Fruit fly (Drosophila melanogaster) whole organism, wandering third instar larva: ENCODE measurements around the gene CG10628.

Experiments
- Abd-B ChIP-seq: fragments of >200 bp; optimal IDR thresholded peaks from 2 replicates; lab custom pipeline; 2017; ENCODE audit warnings: missing biosample characterization, missing genetic modification characterization
- CG9705 ChIP-seq: fragments of 200-800 bp; sonication (Bioruptor generic); optimal IDR thresholded peaks from 2 replicates; lab custom pipeline; 2018; ENCODE audit warnings: missing biosample characterization, mild to moderate bottlenecking, missing genetic modification characterization
- CrebA ChIP-seq: fragments of 200-800 bp; sonication (Bioruptor generic); optimal IDR thresholded peaks from 2 replicates; lab custom pipeline; 2016; ENCODE audit warnings: missing biosample characterization, mild to moderate bottlenecking, missing genetic modification characterization, borderline replicate concordance
- Dif ChIP-seq: fragments of 200-275, 200-300 bp; sonication (Bioruptor generic); optimal IDR thresholded peaks from 2 replicates; lab custom pipeline; 2018; ENCODE audit warnings: missing biosample characterization, missing genetic modification characterization; ENCODE audit not compliant: partially characterized antibody
- dl ChIP-seq, 2 experiments: fragments of 175-275, 200-275 bp in 1 of 2; fragments of 200-275 bp in 1 of 2; sonication (Bioruptor generic); optimal IDR thresholded peaks; lab custom pipeline; 2018; ENCODE audit warnings: mild to moderate bottlenecking in 2 of 2, missing biosample characterization in 2 of 2, missing genetic modification characterization in 2 of 2, moderate library complexity in 2 of 2; ENCODE audit not compliant: partially characterized antibody in 2 of 2, insufficient read depth in 1 of 2
- dsf ChIP-seq: sonication (Bioruptor generic); optimal IDR thresholded peaks from 2 replicates; lab custom pipeline; 2016; ENCODE audit warnings: missing biosample characterization, missing genetic modification characterization, borderline replicate concordance
- fru ChIP-seq: fragments of 200-800 bp; sonication (Bioruptor generic); optimal IDR thresholded peaks from 3 replicates; lab custom pipeline; 2016; ENCODE audit warnings: missing biosample characterization, mild to moderate bottlenecking, missing genetic modification characterization
- h ChIP-seq: fragments of 200-800 bp; sonication (Bioruptor generic); optimal IDR thresholded peaks from 3 replicates; lab custom pipeline; 2016; ENCODE audit warnings: missing biosample characterization, mild to moderate bottlenecking, missing genetic modification characterization
- pan ChIP-seq: fragments of >200 bp; optimal IDR thresholded peaks from 2 replicates; lab custom pipeline; 2017
- rgr ChIP-seq: fragments of 200-800 bp; sonication (Bioruptor generic); optimal IDR thresholded peaks from 3 replicates; lab custom pipeline; 2016; ENCODE audit warnings: missing biosample characterization, mild to moderate bottlenecking, missing genetic modification characterization
- sv ChIP-seq: fragments of 200-800 bp; sonication (Bioruptor generic); optimal IDR thresholded peaks from 3 replicates; lab custom pipeline; 2016; ENCODE audit warnings: missing biosample characterization, missing genetic modification characterization
- usp ChIP-seq: fragments of >200 bp; optimal IDR thresholded peaks from 2 replicates; lab custom pipeline; 2017; ENCODE audit warnings: missing biosample characterization, missing genetic modification characterization

DNA sequence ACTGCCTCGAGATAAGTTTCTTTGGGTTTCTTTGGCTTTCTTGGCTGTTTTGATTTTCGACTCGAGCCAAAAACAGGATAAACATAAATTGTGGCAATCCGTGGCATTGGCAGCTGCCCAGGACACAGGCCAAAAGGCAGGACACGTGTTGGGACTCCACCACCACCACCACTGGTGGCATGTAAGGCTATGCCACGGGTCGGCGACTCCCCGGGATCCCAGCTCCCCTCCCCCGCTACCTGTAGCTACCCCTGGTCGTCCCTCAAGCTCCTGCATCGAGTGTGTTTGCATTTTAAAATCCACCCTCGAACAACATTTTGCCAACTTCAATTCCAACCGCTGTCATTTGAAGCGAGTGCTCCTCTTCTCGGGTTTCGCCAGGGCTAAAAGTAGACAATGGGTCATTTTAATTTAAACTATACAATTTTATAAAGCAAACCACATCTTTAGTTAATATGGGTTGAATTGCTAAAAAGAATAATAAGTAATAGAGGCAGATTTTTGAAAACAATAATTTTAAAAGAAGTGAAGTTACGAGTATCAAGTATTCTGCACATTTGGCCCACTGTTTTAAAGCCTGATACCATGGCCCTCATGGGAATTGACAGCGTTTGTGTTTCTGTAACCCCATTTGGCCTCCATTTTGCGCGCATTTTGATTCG lies 43.7 kb upstream of the CG10628 start:
- TF ChIP-seq dl (GFP tag; optimal IDR thresholded peaks at IDR 0.05; lab: Kevin White, UChicago; ENCODE audit: insufficient read depth in 1 of 2, partially characterized antibody in 2 of 2): no peak
- no peak for TF ChIP-seq pan (lab: Kevin White, UChicago)
- no peak for TF ChIP-seq Dif (GFP tag; lab: Kevin White, UChicago)
- TF ChIP-seq rgr (GFP tag; lab: Kevin White, UChicago): peak; percentile 24
- no peak for TF ChIP-seq dsf (GFP tag; lab: Kevin White, UChicago)
- no peak for TF ChIP-seq CrebA (GFP tag; lab: Kevin White, UChicago)
- no peak for TF ChIP-seq usp
- no peak for TF ChIP-seq CG9705
- no peak for TF ChIP-seq Abd-B (GFP tag; lab: Kevin White, UChicago)
- TF ChIP-seq h (GFP tag; lab: Kevin White, UChicago): peak; percentile 5
- no peak for TF ChIP-seq sv (GFP tag; lab: Kevin White, UChicago)
- TF ChIP-seq fru (GFP tag; lab: Kevin White, UChicago): peak; percentile 34
